Worm (Caenorhabditis elegans) whole organism, early embryonic: ENCODE data around the gene F23D12.3.

Source experiments
- F13C5.2 ChIP-seq: sonication (generic microtip); optimal IDR thresholded peaks from 2 replicates; lab custom pipeline; 2017; ENCODE audit warnings: mild to moderate bottlenecking, missing genetic modification characterization, inconsistent platforms, missing compliant biosample characterization
- aly-1 ChIP-seq: sonication (generic microtip); optimal IDR thresholded peaks from 2 replicates; lab custom pipeline; 2016; ENCODE audit warnings: missing genetic modification characterization, missing compliant biosample characterization
- ama-1 ChIP-seq: fragments of 150-350 bp; optimal IDR thresholded peaks from 2 replicates; lab custom pipeline; 2014
- flt-1 ChIP-seq: fragments of 200-800 bp; sonication (Bioruptor generic); IDR thresholded peaks from 2 replicates; pipeline ENCODE4 v1.3.6; 2022; ENCODE audit warnings: missing genetic modification characterization, missing compliant biosample characterization
- hnd-1 ChIP-seq: sonication (generic microtip); optimal IDR thresholded peaks from 2 replicates; lab custom pipeline; 2016; ENCODE audit warnings: missing genetic modification characterization, missing compliant biosample characterization
- pes-1 ChIP-seq: fragments of 200-800 bp; sonication (Bioruptor generic); IDR thresholded peaks from 2 replicates; pipeline ENCODE4 v1.3.6; 2022; ENCODE audit warnings: missing genetic modification reagents, missing genetic modification characterization, missing compliant biosample characterization
- scrt-1 ChIP-seq: fragments of 200-800 bp; sonication (Bioruptor generic); IDR thresholded peaks from 2 replicates; pipeline ENCODE4 v1.3.6; 2022; ENCODE audit warnings: missing genetic modification characterization, missing compliant biosample characterization
- sea-1 ChIP-seq: fragments of 200-800 bp; sonication (Bioruptor generic); conservative IDR thresholded peaks from 2 replicates; pipeline ENCODE4 v1.3.6; 2022; ENCODE audit warnings: missing genetic modification characterization, missing compliant biosample characterization
- tbx-11 ChIP-seq: fragments of 200-800 bp; sonication (Bioruptor generic); IDR thresholded peaks from 2 replicates; pipeline ENCODE4 v1.3.6; 2022; ENCODE audit warnings: missing genetic modification characterization, missing compliant biosample characterization
- tbx-37 ChIP-seq: fragments of 200-800 bp; sonication (Bioruptor generic); conservative IDR thresholded peaks from 2 replicates; pipeline ENCODE4 v1.3.6; 2022; ENCODE audit warnings: missing genetic modification reagents, missing genetic modification characterization, missing compliant biosample characterization
- tra-4 ChIP-seq: sonication (generic microtip); optimal IDR thresholded peaks from 2 replicates; lab custom pipeline; 2017; ENCODE audit warnings: missing genetic modification characterization, missing compliant biosample characterization

ce11 chrX:14480248-14480647, 37.8 kb downstream of the F23D12.3 start, which contains the start of gene gfi-3:
- TF ChIP-seq sea-1 (GFP tag; lab: Robert Waterston, UW) (peak; percentile 51; the same call in 1 of the 2 replicates), scrt-1 (GFP tag; lab: Robert Waterston, UW) (0 out of 2 replicates have a peak, but pooled peaks have one; percentile 47), flt-1 (no peak), hnd-1 (tag; lab: Kevin White, UChicago) (no peak), ama-1 (lab: Kevin White, UChicago) (no peak), tra-4 (tag; lab: Kevin White, UChicago) (no peak), F13C5.2 (tag; lab: Kevin White, UChicago) (peak; percentile 82), aly-1 (tag; lab: Kevin White, UChicago) (no peak), tbx-11 (GFP tag; lab: Robert Waterston, UW) (peak; percentile 47; the same call in 1 of the 2 replicates), tbx-37 (GFP tag; lab: Robert Waterston, UW) (peak; percentile 48; the same call in 1 of the 2 replicates), pes-1 (GFP tag; lab: Robert Waterston, UW) (peak; percentile 76)
